Fruit fly (Drosophila melanogaster): ENCODE measurements around the gene qjt.

DNA sequence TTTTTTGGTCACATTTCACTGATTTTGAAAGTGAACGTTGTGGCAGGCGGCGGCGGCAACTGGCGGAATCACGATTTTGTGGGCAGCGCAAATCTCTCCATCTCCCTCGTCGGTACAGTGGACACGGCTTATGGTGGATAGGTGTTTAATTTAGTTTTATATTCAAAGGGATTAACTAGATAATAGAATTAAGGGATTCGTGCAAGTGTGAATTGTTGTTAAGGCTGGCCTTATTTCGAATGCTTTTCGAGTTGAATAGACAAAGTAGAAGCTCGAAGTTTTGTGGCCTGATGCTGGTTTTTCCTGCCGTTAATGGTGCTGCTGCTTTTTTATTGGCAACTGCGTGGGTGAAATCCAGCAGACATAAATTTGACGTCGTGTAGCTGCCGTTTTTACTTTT, 19.1 kb downstream of the qjt start:
- TF ChIP-seq toe (GFP tag; optimal IDR thresholded peaks at IDR 0.05) = no peak
- TF ChIP-seq bab1 (GFP tag; optimal IDR thresholded peaks at IDR 0.05) = no peak
- no peak for TF ChIP-seq CG12768 (GFP tag; optimal IDR thresholded peaks at IDR 0.05)
- no peak for TF ChIP-seq CG7101 (tag; optimal IDR thresholded peaks at IDR 0.05)
- TF ChIP-seq Crg-1 (GFP tag; optimal IDR thresholded peaks at IDR 0.05) = no peak
- TF ChIP-seq Clk (GFP tag; optimal IDR thresholded peaks at IDR 0.05) = no peak
- no peak for TF ChIP-seq CG14711 (tag; optimal IDR thresholded peaks at IDR 0.05)
- TF ChIP-seq CG7045 (GFP tag; optimal IDR thresholded peaks at IDR 0.05) = no peak
- no peak for TF ChIP-seq ovo (GFP tag; optimal IDR thresholded peaks at IDR 0.05)
- TF ChIP-seq cnc (optimal IDR thresholded peaks at IDR 0.05) = no peak

Measured in whole organism, adult.